Worm (Caenorhabditis elegans) whole organism, dauer: ENCODE results near the gene F57B9.8.

ENCODE experiments used
- unc-62 ChIP-seq: sonication (generic microtip); optimal IDR thresholded peaks from 2 replicates; lab custom pipeline; 2017; ENCODE audit warnings: missing biosample characterization, missing genetic modification reagents, missing genetic modification characterization

The F57B9.8 gene

DNA sequence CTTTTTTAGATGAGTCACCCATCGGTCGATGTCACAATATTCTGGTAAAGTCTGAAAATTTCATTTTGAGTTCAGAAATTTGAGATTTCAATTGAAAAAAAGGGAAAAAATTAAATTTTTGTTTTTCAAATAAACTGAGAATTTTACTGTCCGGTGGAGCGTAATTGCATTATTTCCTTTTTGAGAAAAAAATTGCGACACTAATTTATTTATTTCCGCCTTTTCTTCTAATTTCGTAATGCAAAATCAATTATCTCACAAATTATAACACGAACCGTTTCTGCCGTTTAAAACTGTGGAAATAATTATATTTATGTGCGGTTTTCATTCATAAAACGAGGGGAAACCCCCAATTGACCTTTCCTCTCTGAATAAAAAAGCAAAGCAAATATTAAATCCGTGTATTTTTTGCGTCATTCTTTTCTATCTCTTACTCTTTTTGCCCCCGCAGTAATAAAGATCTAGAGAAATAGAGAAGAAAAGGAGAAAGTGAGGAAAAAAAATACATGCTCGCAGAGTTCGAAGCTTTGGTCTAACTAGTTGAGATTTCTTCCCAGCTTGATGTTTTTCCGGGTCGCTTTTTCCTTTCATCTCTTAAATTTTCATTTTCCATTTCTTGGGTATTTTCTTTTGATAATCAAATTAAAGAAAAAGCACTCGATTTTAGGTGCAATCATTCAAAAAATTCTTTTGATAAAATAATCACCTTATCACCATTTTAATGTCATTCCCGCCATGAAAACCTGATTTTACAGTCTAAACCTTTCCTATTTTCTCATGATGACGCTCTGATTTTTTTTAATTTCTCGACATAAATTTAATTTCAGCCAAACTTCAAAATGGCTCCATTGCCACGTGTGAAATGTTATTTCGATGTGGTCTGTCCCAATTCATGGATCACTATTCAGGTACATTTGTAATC lies 31.8 kb downstream of the F57B9.8 start, which contains the start of the genes brc-2 and T07E3.3:
Gene brc-2, minus strand, starts transcription at position 51 of the 922 bp plus-strand sequence.
Gene T07E3.3, plus strand, starts transcription at position 822 of the 922 bp plus-strand sequence.
- no peak for TF ChIP-seq unc-62 (GFP tag; lab: Kevin White, UChicago)

DNA sequence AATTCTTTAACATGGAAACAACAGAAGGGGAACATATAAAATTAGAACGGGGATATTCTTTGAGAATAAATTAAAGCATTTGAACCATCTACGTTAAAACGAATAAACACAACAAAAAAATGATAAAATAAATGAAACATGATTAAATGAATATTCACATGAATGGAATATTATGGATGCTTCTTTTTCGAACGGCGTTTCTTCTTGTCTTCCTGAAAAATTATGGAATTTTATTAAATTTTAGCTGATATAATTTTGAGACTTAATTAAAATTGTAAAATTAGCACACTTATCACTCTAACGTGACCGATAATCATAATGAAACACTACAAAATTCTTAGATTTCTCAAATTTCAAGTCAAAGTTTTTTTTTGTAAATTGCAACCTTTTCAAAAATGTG lies 34.5 kb downstream of the F57B9.8 start:
- no peak for TF ChIP-seq unc-62 (GFP tag; lab: Kevin White, UChicago)

DNA sequence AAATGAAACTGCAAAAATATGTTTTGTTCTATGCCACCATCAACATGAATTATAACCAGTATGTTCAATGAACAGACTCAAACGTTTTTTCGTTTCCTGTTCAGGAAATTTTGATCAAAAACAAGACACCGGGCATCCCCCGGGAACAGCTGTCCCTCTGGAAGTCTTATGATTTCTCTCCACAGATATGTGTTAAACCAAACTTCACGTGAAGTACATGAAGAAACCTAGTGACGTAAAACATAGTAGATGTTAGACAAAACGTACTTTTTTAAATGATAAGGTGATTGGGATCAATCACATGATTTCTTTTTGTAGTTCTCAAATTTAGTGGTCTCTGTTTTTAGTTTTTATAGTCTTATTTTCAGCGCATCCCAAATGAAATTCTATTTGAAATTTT lies 36.6 kb downstream of the F57B9.8 start:
- TF ChIP-seq unc-62 (GFP tag; lab: Kevin White, UChicago), result no peak

DNA sequence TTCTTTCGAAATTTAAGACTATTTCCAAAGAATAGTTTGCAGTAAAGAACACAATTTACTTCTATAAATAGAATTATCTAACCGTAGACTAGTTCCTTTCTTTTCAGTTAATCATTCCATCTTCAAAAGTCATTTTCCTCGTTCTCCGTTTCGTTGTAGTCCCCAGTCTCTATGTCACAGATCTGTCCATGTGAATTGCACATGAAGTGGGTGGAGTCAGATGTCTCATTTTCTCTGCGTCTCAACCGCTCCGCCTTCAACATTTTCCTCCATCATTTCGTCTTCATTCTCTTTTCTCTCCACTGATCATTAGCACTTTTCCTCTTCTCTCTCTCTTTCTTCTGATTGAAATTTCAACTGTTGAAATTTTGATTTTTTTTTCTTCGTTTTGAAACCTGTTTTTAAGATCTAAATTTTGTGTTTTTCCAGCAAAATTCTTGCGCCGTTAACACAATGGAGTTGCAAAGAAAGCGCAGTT lies 37.5 kb downstream of the F57B9.8 start, which contains the start of gene T07E3.4:
Gene T07E3.4, plus strand, starts transcription at position 428 of the 478 bp plus-strand sequence.
- no peak for TF ChIP-seq unc-62 (GFP tag; lab: Kevin White, UChicago)

DNA sequence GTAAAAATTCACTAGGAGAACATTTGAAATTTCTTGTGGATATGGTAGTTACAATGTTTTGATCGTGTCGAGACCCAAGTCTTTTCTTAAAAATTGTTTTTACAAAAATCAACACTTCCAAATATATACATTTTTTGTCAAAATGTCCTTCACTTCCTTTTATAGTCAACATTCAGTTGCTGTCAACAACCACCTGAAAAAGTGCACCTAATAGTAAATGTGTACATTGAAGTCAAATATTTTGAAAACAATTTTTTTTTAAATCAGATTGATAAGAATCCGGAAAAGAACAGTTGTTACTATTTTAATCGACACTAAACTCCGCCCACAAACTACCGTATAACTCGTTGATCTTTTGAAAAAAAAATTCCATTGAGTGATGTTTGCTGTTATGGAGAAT lies 39.4 kb downstream of the F57B9.8 start:
- no peak for TF ChIP-seq unc-62 (GFP tag; lab: Kevin White, UChicago)

DNA sequence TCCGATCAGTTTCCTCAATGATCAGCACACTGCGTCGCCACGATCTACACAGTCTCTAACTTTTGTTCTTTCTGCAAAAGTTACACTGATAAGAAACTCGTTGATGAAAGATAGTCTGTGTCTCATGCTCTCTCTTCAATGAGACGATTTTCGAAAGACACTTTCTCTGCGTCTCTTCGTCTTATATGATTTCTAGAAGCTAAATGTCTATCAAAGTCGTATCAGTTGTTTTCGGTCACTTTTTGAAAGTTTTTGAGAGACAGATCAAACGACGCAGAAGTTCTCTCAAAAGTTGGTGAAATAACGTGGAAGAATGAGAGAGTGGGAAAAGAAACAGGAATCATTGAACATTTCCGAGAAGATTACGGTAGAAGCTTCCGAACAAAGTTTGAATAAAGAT lies 40.0 kb downstream of the F57B9.8 start:
- no peak for TF ChIP-seq unc-62 (GFP tag; lab: Kevin White, UChicago)

DNA sequence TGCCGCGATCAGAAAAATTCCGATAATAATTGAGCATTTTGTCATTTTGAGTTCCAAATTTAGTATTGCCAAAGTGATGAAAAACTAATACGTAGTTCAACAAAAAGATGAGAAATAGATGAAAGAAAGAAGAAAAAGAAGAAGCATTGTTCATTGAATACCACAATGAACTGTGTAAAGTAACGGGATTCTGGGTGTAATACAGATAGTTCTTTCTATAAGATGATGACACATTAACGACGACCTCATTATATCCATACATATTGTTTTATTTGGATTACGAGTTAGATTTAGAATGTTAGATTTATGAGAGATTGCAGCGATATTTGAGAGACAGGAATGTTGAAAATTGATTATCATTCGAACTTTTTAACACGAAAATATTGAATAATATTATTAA lies 43.6 kb downstream of the F57B9.8 start, which contains the start of gene K04C2.5:
Gene K04C2.5, minus strand, starts transcription at position 101 of the 400 bp plus-strand sequence.
- TF ChIP-seq unc-62 (GFP tag; lab: Kevin White, UChicago), result no peak

DNA sequence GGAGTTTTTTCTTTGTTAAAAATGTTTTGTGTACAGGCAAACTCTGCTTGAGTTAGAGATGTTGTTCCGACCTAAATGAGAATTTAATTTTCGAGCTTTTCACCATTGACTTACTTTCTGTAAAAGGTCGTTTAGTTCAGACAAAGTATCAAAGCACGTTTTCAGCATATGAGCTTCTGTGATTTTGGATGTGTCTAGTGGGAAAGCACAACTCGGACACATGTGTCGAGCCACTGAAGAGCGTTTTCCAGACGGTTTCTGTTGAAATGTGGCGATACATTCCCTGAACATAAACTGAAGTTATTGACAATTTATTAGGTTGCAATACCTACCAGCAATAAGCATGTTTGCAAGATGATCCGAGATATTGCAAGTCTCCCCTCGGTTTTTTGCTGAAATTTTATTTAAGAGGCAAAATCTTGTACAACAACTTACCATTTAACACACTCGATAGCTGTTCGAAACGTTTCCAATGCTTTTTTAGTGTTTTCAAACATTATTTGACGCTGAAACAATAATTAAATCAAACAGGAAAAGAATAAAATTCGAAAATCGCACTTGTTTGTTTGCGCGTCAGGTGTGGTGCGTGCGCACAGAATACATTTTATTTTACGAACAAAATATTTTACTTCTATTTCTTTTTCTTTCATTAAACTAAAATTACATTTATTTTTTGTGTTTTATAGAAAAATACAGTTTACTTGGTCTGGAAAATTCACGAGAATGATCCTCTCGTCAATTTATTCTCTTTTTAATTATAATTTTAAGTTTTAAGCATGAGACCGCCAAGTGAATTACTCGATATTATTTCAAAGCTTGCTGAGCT lies 45.9 kb downstream of the F57B9.8 start, which contains the start of the genes brd-1 and K04C2.2:
Gene brd-1, minus strand, starts transcription at position 506 of the 826 bp plus-strand sequence.
Gene K04C2.2, plus strand, starts transcription at position 776 of the 826 bp plus-strand sequence.
- no peak for TF ChIP-seq unc-62 (GFP tag; lab: Kevin White, UChicago)

DNA sequence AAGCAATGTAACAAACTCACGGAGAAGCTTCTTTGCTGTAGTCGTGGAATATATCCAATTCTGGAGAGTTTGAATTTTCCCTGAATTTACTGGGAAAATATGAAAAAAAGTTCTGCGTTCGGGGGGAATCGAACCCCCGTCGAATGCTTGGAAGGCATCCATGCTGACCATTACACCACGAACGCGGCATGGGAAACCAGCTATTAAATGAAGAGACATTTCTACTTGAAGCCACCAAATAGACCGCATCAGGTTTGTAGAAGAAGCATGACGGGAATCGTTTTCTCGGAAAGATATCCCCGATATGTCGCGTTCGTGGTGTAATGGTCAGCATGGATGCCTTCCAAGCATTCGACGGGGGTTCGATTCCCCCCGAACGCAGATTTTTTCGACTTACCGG lies 46.6 kb downstream of the F57B9.8 start:
- no peak for TF ChIP-seq unc-62 (GFP tag; lab: Kevin White, UChicago)

DNA sequence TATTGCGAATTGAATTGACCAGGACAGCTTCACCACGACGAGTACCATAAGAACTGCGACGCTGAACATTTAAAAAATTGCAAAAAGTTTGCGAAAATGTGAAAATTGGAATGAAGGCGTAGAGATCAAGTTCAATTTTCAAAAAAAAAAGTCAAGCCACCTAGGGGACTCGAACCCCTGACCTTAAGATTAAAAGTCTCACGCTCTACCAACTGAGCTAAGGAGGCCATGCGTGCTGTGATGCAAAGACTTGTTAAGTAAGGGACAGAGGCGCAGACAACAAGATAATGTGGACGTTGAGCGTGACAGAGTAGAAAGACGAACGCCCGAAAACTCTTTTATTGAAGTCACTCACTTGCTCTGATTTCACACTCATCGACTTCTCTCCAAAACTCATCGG lies 47.5 kb downstream of the F57B9.8 start:
- TF ChIP-seq unc-62 (GFP tag; lab: Kevin White, UChicago), result no peak

DNA sequence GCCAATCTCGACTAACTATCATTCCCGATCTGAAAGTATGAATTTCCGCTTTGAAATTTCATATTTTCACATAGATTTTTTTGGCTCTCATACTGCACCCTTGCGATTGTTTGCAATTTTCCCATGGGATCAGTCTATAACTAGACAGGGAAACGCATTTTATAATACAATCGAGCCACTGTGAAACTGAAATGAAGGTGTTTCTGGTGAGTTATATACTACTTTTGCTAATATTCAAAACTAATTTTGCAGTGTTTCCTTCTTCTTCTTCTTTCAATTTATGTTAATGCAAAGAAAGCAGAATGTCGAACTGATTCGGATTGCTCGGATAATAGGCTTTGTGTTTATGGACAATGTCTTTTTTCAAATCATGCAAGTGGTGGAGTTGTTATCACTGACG lies 49.2 kb downstream of the F57B9.8 start:
- TF ChIP-seq unc-62 (GFP tag; lab: Kevin White, UChicago), result no peak

DNA sequence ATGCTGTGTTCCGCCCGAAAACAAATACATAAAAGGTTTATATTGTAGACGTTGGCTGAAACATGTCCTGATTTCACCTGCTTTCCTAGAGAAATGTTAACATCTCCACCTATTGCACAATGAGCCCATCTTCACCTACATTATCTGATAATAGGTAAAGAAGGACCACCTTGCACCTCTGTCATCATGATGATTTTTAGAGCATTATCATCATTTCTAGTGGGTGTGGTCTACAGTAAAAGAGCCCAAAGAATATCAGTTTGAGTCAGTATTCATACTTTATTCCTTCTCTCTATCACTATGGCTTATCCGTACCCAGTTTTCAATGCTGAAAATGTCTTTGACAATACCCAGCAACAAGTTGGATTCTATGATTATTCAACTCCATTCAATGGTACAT lies 50.9 kb downstream of the F57B9.8 start, which contains the start of gene med-2:
Gene med-2, plus strand, starts transcription at position 301 of the 400 bp plus-strand sequence.
- TF ChIP-seq unc-62 (GFP tag; lab: Kevin White, UChicago), result no peak
